Fruit fly (Drosophila melanogaster) S2 (cell line): ENCODE results near the gene Tdh.

Source experiments
- CG8478 ChIP-seq: fragments of >200 bp; optimal IDR thresholded peaks from 2 replicates; lab custom pipeline; 2018
- CTCF ChIP-seq, 2 experiments: fragments of >200 bp; optimal IDR thresholded peaks; 2 replicates each; lab custom pipeline; 2018

The Tdh gene

dm6 chr3L:20466599-20466998 is at the start of gene Tdh:
Gene Tdh, plus strand, starts transcription at chr3L:20466944.
- no peak for TF ChIP-seq CTCF (optimal IDR thresholded peaks at IDR 0.05; lab: Kevin White, UChicago)
- no peak for TF ChIP-seq CG8478 (lab: Kevin White, UChicago)

dm6 chr3L:20425888-20426287 is 40.9 kb upstream of the Tdh start, which contains the start of gene CG5282:
Gene CG5282, minus strand, starts transcription at chr3L:20426071.
- no peak for TF ChIP-seq CTCF (optimal IDR thresholded peaks at IDR 0.05; lab: Kevin White, UChicago)
- TF ChIP-seq CG8478 (lab: Kevin White, UChicago), result no peak

dm6 chr3L:20427449-20427848 is 39.3 kb upstream of the Tdh start, which contains the start of gene CG5274:
Gene CG5274, minus strand, starts transcription at chr3L:20427666.
- no peak for TF ChIP-seq CTCF (optimal IDR thresholded peaks at IDR 0.05; lab: Kevin White, UChicago)
- TF ChIP-seq CG8478 (lab: Kevin White, UChicago), result no peak

dm6 chr3L:20430182-20430581 is 36.6 kb upstream of the Tdh start, which contains the start of gene CG5262:
Gene CG5262, minus strand, starts transcription at chr3L:20430475.
- TF ChIP-seq CG8478 (lab: Kevin White, UChicago) (no peak), CTCF (optimal IDR thresholded peaks at IDR 0.05; lab: Kevin White, UChicago) (no peak)

dm6 chr3L:20431619-20432018 is 35.1 kb upstream of the Tdh start:
- TF ChIP-seq CG8478 (lab: Kevin White, UChicago) (no peak), CTCF (optimal IDR thresholded peaks at IDR 0.05; lab: Kevin White, UChicago) (no peak)

dm6 chr3L:20432297-20432696 is 34.4 kb upstream of the Tdh start, which contains the start of the genes Las and Psn:
Gene Las, minus strand, starts transcription at chr3L:20432361.
Gene Psn, plus strand, starts transcription at chr3L:20432468.
- no peak for TF ChIP-seq CTCF (optimal IDR thresholded peaks at IDR 0.05; lab: Kevin White, UChicago)
- no peak for TF ChIP-seq CG8478 (lab: Kevin White, UChicago)

- no peak for TF ChIP-seq CG8478 (lab: Kevin White, UChicago)
- TF ChIP-seq CTCF (optimal IDR thresholded peaks at IDR 0.05; lab: Kevin White, UChicago), result no peak
Observed at dm6 chr3L:20436069-20436468, 30.7 kb upstream of the Tdh start, which contains the start of the genes mRpL15 and CtIP. Gene mRpL15, minus strand, starts transcription at chr3L:20436209. Gene CtIP, plus strand, starts transcription at chr3L:20436250.

- TF ChIP-seq CG8478 (lab: Kevin White, UChicago) (no peak), CTCF (optimal IDR thresholded peaks at IDR 0.05; lab: Kevin White, UChicago) (no peak)
Observed at dm6 chr3L:20439772-20440171, 27.0 kb upstream of the Tdh start, which contains the start of gene Hpd. Gene Hpd, minus strand, starts transcription at chr3L:20439872.

- TF ChIP-seq CG8478 (lab: Kevin White, UChicago), result no peak
- no peak for TF ChIP-seq CTCF (optimal IDR thresholded peaks at IDR 0.05; lab: Kevin White, UChicago)
Observed at dm6 chr3L:20440902-20441429, 25.8 kb upstream of the Tdh start.

- TF ChIP-seq CG8478 (lab: Kevin White, UChicago), result no peak
- TF ChIP-seq CTCF (optimal IDR thresholded peaks at IDR 0.05; lab: Kevin White, UChicago), result no peak
Observed at dm6 chr3L:20441632-20442469, 24.9 kb upstream of the Tdh start, which contains the start of gene CG5910. Gene CG5910, plus strand, starts transcription at chr3L:20442419.

dm6 chr3L:20442674-20443313 is 23.9 kb upstream of the Tdh start:
- TF ChIP-seq CTCF (optimal IDR thresholded peaks at IDR 0.05; lab: Kevin White, UChicago), result no peak
- no peak for TF ChIP-seq CG8478 (lab: Kevin White, UChicago)

- TF ChIP-seq CG8478 (lab: Kevin White, UChicago) (no peak), CTCF (optimal IDR thresholded peaks at IDR 0.05; lab: Kevin White, UChicago) (no peak)
Observed at dm6 chr3L:20444815-20445519, 21.8 kb upstream of the Tdh start.

dm6 chr3L:20446030-20446429 is 20.7 kb upstream of the Tdh start:
- TF ChIP-seq CG8478 (lab: Kevin White, UChicago), result no peak
- no peak for TF ChIP-seq CTCF (optimal IDR thresholded peaks at IDR 0.05; lab: Kevin White, UChicago)

- TF ChIP-seq CG8478 (lab: Kevin White, UChicago), result no peak
- TF ChIP-seq CTCF (optimal IDR thresholded peaks at IDR 0.05; lab: Kevin White, UChicago), result no peak
Observed at dm6 chr3L:20447337-20447736, 19.4 kb upstream of the Tdh start.
